Worm (Caenorhabditis elegans): Measurements from ENCODE around the gene ddx-23.

The ddx-23 gene

ce11 chrIII:5839147-5839546 is 13.9 kb downstream of the ddx-23 start:
- TF ChIP-seq mes-4 (tag; optimal IDR thresholded peaks at IDR 0.05), result no peak
- no peak for TF ChIP-seq ccch-3 (GFP tag; optimal IDR thresholded peaks at IDR 0.05)
- peak; percentile 11; the same call in 1 of the 2 replicates for TF ChIP-seq dox-1 (GFP tag; IDR thresholded peaks at IDR 0.05)
- no peak; the same call in 1 of the 2 replicates for TF ChIP-seq cebp-1 (GFP tag; IDR thresholded peaks at IDR 0.05)
- TF ChIP-seq cebp-1 (tag; optimal IDR thresholded peaks at IDR 0.05), result peak; percentile 57
- no peak for TF ChIP-seq hmg-1.2 (GFP tag; IDR thresholded peaks at IDR 0.05)
- peak; percentile 61 for TF ChIP-seq nhr-80 (tag; optimal IDR thresholded peaks at IDR 0.05)
- peak; percentile 32; the same call in 1 of the 2 replicates for TF ChIP-seq nfyb-1 (GFP tag; IDR thresholded peaks at IDR 0.05)
- peak in 1 of 2 experiments; percentile 31 for TF ChIP-seq let-607 (tag; optimal IDR thresholded peaks at IDR 0.05)
- peak; percentile 3 for TF ChIP-seq attf-5 (GFP tag; optimal IDR thresholded peaks at IDR 0.05)

DNA sequence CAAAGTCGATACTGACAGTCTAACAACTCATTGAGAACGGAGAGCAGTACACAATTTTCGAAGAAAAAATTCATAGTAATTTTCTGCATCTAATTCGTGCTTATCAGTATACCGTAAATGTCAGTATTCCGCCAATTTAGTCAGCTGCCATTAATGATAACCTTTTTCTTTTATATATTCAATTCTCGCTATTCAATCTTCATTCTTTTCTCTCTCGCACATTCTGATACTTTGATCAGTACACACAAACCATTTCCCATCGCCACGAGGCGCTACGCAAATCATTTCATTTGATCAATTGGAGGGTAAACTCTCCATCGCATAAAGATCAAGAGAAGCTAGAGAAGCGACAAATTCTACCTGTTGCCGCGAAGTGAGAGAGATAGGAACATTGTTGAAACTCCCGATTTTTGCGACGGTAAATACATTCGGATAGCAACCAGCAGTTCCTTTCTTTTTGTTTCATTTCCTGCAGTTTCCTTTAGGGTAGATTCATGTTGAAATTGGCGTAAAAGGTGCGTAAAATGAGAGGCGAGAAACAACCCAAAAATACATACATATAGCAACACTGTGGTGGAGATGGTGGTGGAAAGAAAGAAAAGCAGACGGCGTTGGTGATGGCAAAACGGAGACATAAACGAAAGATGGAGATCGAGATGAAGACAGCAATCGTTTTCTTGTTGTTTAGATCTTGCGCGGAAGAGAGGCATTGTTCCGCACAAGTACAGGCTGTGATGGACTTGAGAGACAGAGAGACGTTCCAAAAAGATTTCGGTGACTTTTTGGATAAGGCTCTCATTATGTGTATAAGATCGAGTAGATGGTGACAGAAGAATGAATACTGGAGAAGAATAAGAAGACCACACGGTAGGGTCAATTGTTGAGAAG is 14.7 kb downstream of the ddx-23 start:
- no peak for TF ChIP-seq ztf-26 (tag; optimal IDR thresholded peaks at IDR 0.05)
- TF ChIP-seq nhr-80 (tag; optimal IDR thresholded peaks at IDR 0.05), result peak; percentile 97
- no peak for TF ChIP-seq lsy-27 (tag; optimal IDR thresholded peaks at IDR 0.05; ENCODE audit: borderline replicate concordance, insufficient read depth)
- TF ChIP-seq attf-5 (GFP tag; optimal IDR thresholded peaks at IDR 0.05), result peak; percentile 3
- peak; percentile 9 for TF ChIP-seq lin-54 (GFP tag; optimal IDR thresholded peaks at IDR 0.05)
- no peak for TF ChIP-seq somi-1 (GFP tag; optimal IDR thresholded peaks at IDR 0.05)
- no peak for TF ChIP-seq die-1 (tag; optimal IDR thresholded peaks at IDR 0.05)
- no peak for TF ChIP-seq hlh-12 (tag; optimal IDR thresholded peaks at IDR 0.05)
- peak; percentile 29 for TF ChIP-seq F23B12.7 (tag; optimal IDR thresholded peaks at IDR 0.05; ENCODE audit: insufficient read depth)
- TF ChIP-seq nhr-120 (GFP tag; IDR thresholded peaks at IDR 0.05), result no peak
- TF ChIP-seq akir-1 (GFP tag; optimal IDR thresholded peaks at IDR 0.05), result no peak
- TF ChIP-seq ama-1 (optimal IDR thresholded peaks at IDR 0.05), result peak; percentile 77
- TF ChIP-seq ama-1 (GFP tag; optimal IDR thresholded peaks at IDR 0.05), result no peak
- TF ChIP-seq sptf-2 (GFP tag; optimal IDR thresholded peaks at IDR 0.05), result no peak
- TF ChIP-seq hsf-1 (GFP tag; IDR thresholded peaks at IDR 0.05), result no peak
- peak; percentile 60; the same call in 1 of the 2 replicates for TF ChIP-seq nfyb-1 (GFP tag; IDR thresholded peaks at IDR 0.05)
- no peak for TF ChIP-seq madf-8 (GFP tag; conservative IDR thresholded peaks at IDR 0.05)
- peak; percentile 19 for TF ChIP-seq nhr-90 (tag; optimal IDR thresholded peaks at IDR 0.05)
- TF ChIP-seq F52B5.7 (tag; optimal IDR thresholded peaks at IDR 0.05), result no peak
- TF ChIP-seq ztf-3 (GFP tag; optimal IDR thresholded peaks at IDR 0.05), result no peak
- no peak for TF ChIP-seq snpc-4 (GFP tag; optimal IDR thresholded peaks at IDR 0.05)
- TF ChIP-seq snpc-4 (tag; optimal IDR thresholded peaks at IDR 0.05), result peak in 1 of 4 experiments; percentile 33
- no peak for TF ChIP-seq B0261.1 (tag; optimal IDR thresholded peaks at IDR 0.05)
- no peak for TF ChIP-seq zfh-2 (GFP tag; conservative IDR thresholded peaks at IDR 0.05)
- no peak for TF ChIP-seq K12H6.12 (tag; optimal IDR thresholded peaks at IDR 0.05)
- no peak for TF ChIP-seq mel-28 (tag; optimal IDR thresholded peaks at IDR 0.05; ENCODE audit: borderline replicate concordance)
- no peak for TF ChIP-seq ceh-79 (tag; optimal IDR thresholded peaks at IDR 0.05)
- TF ChIP-seq tlf-1 (GFP tag; optimal IDR thresholded peaks at IDR 0.05), result no peak
- TF ChIP-seq lsl-1 (GFP tag; optimal IDR thresholded peaks at IDR 0.05), result no peak
- TF ChIP-seq ets-4 (GFP tag; optimal IDR thresholded peaks at IDR 0.05), result peak; percentile 58
- TF ChIP-seq lin-40 (tag; optimal IDR thresholded peaks at IDR 0.05), result peak; percentile 34
- TF ChIP-seq B0336.3 (GFP tag; IDR thresholded peaks at IDR 0.05), result no peak
- TF ChIP-seq atf-7 (tag; optimal IDR thresholded peaks at IDR 0.05), result peak; percentile 53
- TF ChIP-seq D2030.7 (GFP tag; IDR thresholded peaks at IDR 0.05), result no peak
- TF ChIP-seq ceh-91 (GFP tag; IDR thresholded peaks at IDR 0.05), result no peak
- TF ChIP-seq sea-2 (GFP tag; IDR thresholded peaks at IDR 0.05), result no peak
- TF ChIP-seq ceh-58 (GFP tag; IDR thresholded peaks at IDR 0.05), result no peak
- TF ChIP-seq C17E4.6 (GFP tag; IDR thresholded peaks at IDR 0.05), result no peak
- TF ChIP-seq ztf-22 (GFP tag; optimal IDR thresholded peaks at IDR 0.05), result no peak

All from whole organism, young adult.